4 worm cellular contexts compared by ENCODE assay signal in the genomic region with DNA sequence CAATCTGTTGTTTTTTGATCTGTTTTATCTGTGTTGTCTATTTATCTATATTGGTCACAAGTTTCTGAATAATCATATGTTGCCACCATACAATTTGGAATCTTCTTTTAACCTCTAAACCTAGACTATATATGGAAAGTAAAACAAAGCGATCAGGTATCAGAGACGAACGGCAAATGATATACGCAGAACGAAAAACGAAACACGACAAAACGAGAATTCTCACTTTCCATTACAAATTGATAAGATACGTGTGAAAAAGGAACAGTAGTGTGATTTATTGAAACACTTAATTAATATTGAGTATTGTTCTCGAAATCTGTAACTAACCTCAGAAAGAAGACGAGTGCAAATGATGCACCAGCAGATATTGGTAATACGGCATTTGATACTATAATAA.
TF ChIP-seq lines count a peak whose summit lies in the region.

No protein-coding gene starts in this region.

TF ChIP-seq in whole organism, L1 larva, 84 proteins besides CTCF, POLR2A, EP300 and RAD21:
- TF ChIP-seq elt-3 (tag; optimal IDR thresholded peaks at IDR 0.05; lab: Kevin White, UChicago) (peak in 1 of 6 experiments; percentile 9), unc-62 (GFP tag; optimal IDR thresholded peaks at IDR 0.05; lab: Kevin White, UChicago) (no peak), blmp-1 (tag; optimal IDR thresholded peaks at IDR 0.05; lab: Kevin White, UChicago) (peak; percentile 63), nhr-237 (tag; optimal IDR thresholded peaks at IDR 0.05; lab: Kevin White, UChicago) (no peak), nhr-77 (tag; optimal IDR thresholded peaks at IDR 0.05; lab: Kevin White, UChicago) (no peak), ztf-4 (tag; optimal IDR thresholded peaks at IDR 0.05; lab: Kevin White, UChicago) (no peak), lin-13 (GFP tag; optimal IDR thresholded peaks at IDR 0.05; lab: Kevin White, UChicago) (no peak), fkh-8 (tag; optimal IDR thresholded peaks at IDR 0.05; lab: Kevin White, UChicago) (no peak)
TF ChIP-seq in whole organism, L1 larva: peak in this region for 2.

TF ChIP-seq in whole organism, L2 larva, 48 proteins besides CTCF, POLR2A, EP300 and RAD21:
- TF ChIP-seq blmp-1 (tag; optimal IDR thresholded peaks at IDR 0.05; lab: Kevin White, UChicago; ENCODE audit: insufficient read depth): peak; percentile 82
- no peak for TF ChIP-seq lin-39 (tag; optimal IDR thresholded peaks at IDR 0.05; lab: Kevin White, UChicago)
- no peak for TF ChIP-seq lsy-2 (tag; optimal IDR thresholded peaks at IDR 0.05; lab: Kevin White, UChicago)
- TF ChIP-seq ztf-1 (GFP tag; conservative IDR thresholded peaks at IDR 0.05; lab: Robert Waterston, UW): no peak

TF ChIP-seq in whole organism, L3 larva, 47 proteins besides CTCF, POLR2A, EP300 and RAD21:
- no peak for TF ChIP-seq elt-3 (tag; optimal IDR thresholded peaks at IDR 0.05; lab: Kevin White, UChicago)
- TF ChIP-seq nhr-25 (tag; optimal IDR thresholded peaks at IDR 0.05; lab: Kevin White, UChicago): peak; percentile 47
- TF ChIP-seq unc-39 (tag; optimal IDR thresholded peaks at IDR 0.05; lab: Kevin White, UChicago): no peak
- no peak for TF ChIP-seq ztf-11 (tag; optimal IDR thresholded peaks at IDR 0.05; lab: Kevin White, UChicago)
- TF ChIP-seq nhr-12 (tag; optimal IDR thresholded peaks at IDR 0.05; lab: Kevin White, UChicago): no peak

TF ChIP-seq in whole organism, L4 larva, 104 proteins besides CTCF, POLR2A, EP300 and RAD21:
- TF ChIP-seq daf-16 (GFP tag; optimal IDR thresholded peaks at IDR 0.05; lab: Kevin White, UChicago) (no peak), daf-16 (tag; optimal IDR thresholded peaks at IDR 0.05; lab: Kevin White, UChicago) (no peak), aly-2 (tag; optimal IDR thresholded peaks at IDR 0.05; lab: Kevin White, UChicago) (no peak), pqm-1 (tag; optimal IDR thresholded peaks at IDR 0.05; lab: Kevin White, UChicago) (no peak), hlh-30 (tag; optimal IDR thresholded peaks at IDR 0.05; lab: Kevin White, UChicago; ENCODE audit: insufficient read depth) (peak; percentile 36)
